Worm (Caenorhabditis elegans) whole organism, L4 larva: ENCODE results near the gene F28C1.1.

Experiments used
- D1046.2 ChIP-seq: fragments of 200-800 bp; sonication (Bioruptor generic); IDR thresholded peaks from 2 replicates; pipeline ENCODE4 v1.3.6; 2022; ENCODE audit warnings: missing genetic modification characterization, missing compliant biosample characterization
- F26F4.8 ChIP-seq: fragments of 200-800 bp; sonication (Bioruptor generic); conservative IDR thresholded peaks from 2 replicates; pipeline ENCODE4 v1.3.6; 2022; ENCODE audit warnings: missing genetic modification characterization, missing compliant biosample characterization
- R02D3.7 ChIP-seq: fragments of 150-350 bp; sonication (generic microtip); optimal IDR thresholded peaks from 3 replicates; lab custom pipeline; 2014; ENCODE audit warnings: missing biosample characterization, missing genetic modification characterization
- Y48G9A.11 ChIP-seq: fragments of 200-800 bp; sonication (Bioruptor generic); IDR thresholded peaks from 2 replicates; pipeline ENCODE4 v1.3.6; 2022; ENCODE audit warnings: missing genetic modification reagents, missing genetic modification characterization, missing compliant biosample characterization
- Y5F2A.4 ChIP-seq: fragments of 200-800 bp; sonication (Bioruptor generic); optimal IDR thresholded peaks from 2 replicates; lab custom pipeline; 2018; ENCODE audit warnings: mild to moderate bottlenecking, missing genetic modification characterization, missing compliant biosample characterization
- aha-1 ChIP-seq: fragments of 150-350 bp; peaks from one replicate; lab custom pipeline; 2014; ENCODE audit warnings: missing biosample characterization, missing genetic modification characterization
- arid-1 ChIP-seq: fragments of 200-800 bp; sonication (Bioruptor generic); conservative IDR thresholded peaks from 2 replicates; pipeline ENCODE4 v1.3.6; 2022; ENCODE audit warnings: missing genetic modification reagents, missing genetic modification characterization, missing compliant biosample characterization
- ceh-28 ChIP-seq: fragments of 150-350 bp; optimal IDR thresholded peaks from 2 replicates; lab custom pipeline; 2014; ENCODE audit warnings: missing biosample characterization, missing genetic modification reagents, missing genetic modification characterization
- ceh-32 ChIP-seq: sonication (generic microtip); optimal IDR thresholded peaks from 2 replicates; lab custom pipeline; 2016; ENCODE audit warnings: mild to moderate bottlenecking, missing genetic modification characterization, missing compliant biosample characterization; ENCODE audit not compliant: poor library complexity
- ceh-62 ChIP-seq: sonication (generic microtip); optimal IDR thresholded peaks from 2 replicates; lab custom pipeline; 2017; ENCODE audit warnings: missing biosample characterization, missing genetic modification characterization
- ces-1 ChIP-seq: fragments of 150-350 bp; sonication (generic microtip); optimal IDR thresholded peaks from 4 replicates; lab custom pipeline; 2014; ENCODE audit warnings: missing biosample characterization, missing genetic modification reagents, missing genetic modification characterization
- ctbp-1 ChIP-seq: fragments of 200-800 bp; sonication (Bioruptor generic); IDR thresholded peaks from 2 replicates; pipeline ENCODE4 v1.3.6; 2022; ENCODE audit warnings: missing genetic modification reagents, missing genetic modification characterization, missing compliant biosample characterization
- dmd-8 ChIP-seq: fragments of 200-800 bp; sonication (Bioruptor generic); IDR thresholded peaks from 2 replicates; pipeline ENCODE4 v1.3.6; 2022; ENCODE audit warnings: missing genetic modification characterization, missing compliant biosample characterization
- dmd-9 ChIP-seq: fragments of 200-800 bp; sonication (Bioruptor generic); IDR thresholded peaks from 2 replicates; pipeline ENCODE4 v1.3.6; 2022; ENCODE audit warnings: missing genetic modification reagents, missing genetic modification characterization, missing compliant biosample characterization
- dpl-1 ChIP-seq: fragments of 150-350 bp; optimal IDR thresholded peaks from 2 replicates; lab custom pipeline; 2014; ENCODE audit warnings: missing biosample characterization, missing genetic modification reagents, missing genetic modification characterization
- dve-1 ChIP-seq: sonication (generic microtip); optimal IDR thresholded peaks from 2 replicates; lab custom pipeline; 2017; ENCODE audit warnings: antibody characterized with exemption, mild to moderate bottlenecking, missing genetic modification characterization, missing compliant biosample characterization; ENCODE audit not compliant: insufficient read depth
- egl-43 ChIP-seq: fragments of 200-800 bp; sonication (Bioruptor generic); IDR thresholded peaks from 2 replicates; pipeline ENCODE4 v1.3.6; 2022; ENCODE audit warnings: missing genetic modification reagents, missing genetic modification characterization, missing compliant biosample characterization
- fkh-10 ChIP-seq: fragments of 150-350 bp; optimal IDR thresholded peaks from 2 replicates; lab custom pipeline; 2014; ENCODE audit warnings: missing biosample characterization, missing genetic modification reagents, missing genetic modification characterization
- hlh-11 ChIP-seq: fragments of 200-800 bp; sonication (Bioruptor generic); optimal IDR thresholded peaks from 2 replicates; lab custom pipeline; 2018; ENCODE audit warnings: mild to moderate bottlenecking, missing genetic modification characterization, missing compliant biosample characterization
- jun-1 ChIP-seq: fragments of 150-350 bp; optimal IDR thresholded peaks from 2 replicates; lab custom pipeline; 2014; ENCODE audit warnings: missing biosample characterization, missing genetic modification reagents, missing genetic modification characterization
- lim-7 ChIP-seq: fragments of 200-800 bp; sonication (Bioruptor generic); IDR thresholded peaks from 2 replicates; pipeline ENCODE4 v1.3.6; 2022; ENCODE audit warnings: missing genetic modification characterization, missing compliant biosample characterization
- lin-38 ChIP-seq: fragments of 200-800 bp; sonication (Bioruptor generic); IDR thresholded peaks from 2 replicates; pipeline ENCODE4 v1.3.6; 2022; ENCODE audit warnings: missing genetic modification reagents, missing genetic modification characterization, missing compliant biosample characterization
- lir-3 ChIP-seq: sonication (generic microtip); optimal IDR thresholded peaks from 2 replicates; lab custom pipeline; 2016; ENCODE audit warnings: mild to moderate bottlenecking, missing genetic modification characterization, missing compliant biosample characterization
- mdl-1 ChIP-seq, 2 experiments: fragments of 150-350 bp in 1 of 2; sonication (generic microtip) in 1 of 2; optimal IDR thresholded peaks; 2 replicates each; lab custom pipeline; 2014 to 2017; ENCODE audit warnings: missing biosample characterization in 2 of 2, missing genetic modification characterization in 2 of 2
- mdt-29 ChIP-seq: fragments of 200-800 bp; sonication (Bioruptor generic); IDR thresholded peaks from 2 replicates; pipeline ENCODE4 v1.3.6; 2022; ENCODE audit warnings: missing genetic modification reagents, missing genetic modification characterization, missing compliant biosample characterization
- mes-2 ChIP-seq: sonication (generic microtip); optimal IDR thresholded peaks from 2 replicates; lab custom pipeline; 2016; ENCODE audit warnings: missing genotype, mild to moderate bottlenecking, missing genetic modification characterization, missing compliant biosample characterization; ENCODE audit not compliant: poor library complexity, severe bottlenecking
- mxl-2 ChIP-seq: fragments of 200-800 bp; sonication (Bioruptor generic); conservative IDR thresholded peaks from 2 replicates; pipeline ENCODE4 v1.3.6; 2022; ENCODE audit warnings: missing genetic modification reagents, missing genetic modification characterization, missing compliant biosample characterization
- nhr-10 ChIP-seq: fragments of 150-350 bp; optimal IDR thresholded peaks from 2 replicates; lab custom pipeline; 2014; ENCODE audit warnings: missing biosample characterization, missing genetic modification characterization
- nhr-28 ChIP-seq: fragments of 150-350 bp; optimal IDR thresholded peaks from 2 replicates; lab custom pipeline; 2014; ENCODE audit warnings: missing biosample characterization, missing genetic modification characterization
- nhr-42 ChIP-seq: fragments of 200-800 bp; sonication (Bioruptor generic); IDR thresholded peaks from 2 replicates; pipeline ENCODE4 v1.3.6; 2022; ENCODE audit warnings: missing genetic modification characterization, missing compliant biosample characterization
- nhr-6 ChIP-seq: fragments of 150-350 bp; optimal IDR thresholded peaks from 2 replicates; lab custom pipeline; 2014; ENCODE audit warnings: missing biosample characterization, missing genetic modification characterization
- pha-4 ChIP-seq, 2 experiments: fragments of 150-350 bp in 1 of 2; fragments of 200-800 bp in 1 of 2; sonication (Bioruptor generic) in 1 of 2; IDR thresholded peaks in 1 of 2; optimal IDR thresholded peaks in 1 of 2; 2 replicates each; pipeline versions ENCODE4 v1.3.6 to Lab custom; 2014 to 2022; ENCODE audit warnings: missing genetic modification characterization in 2 of 2, missing genetic modification reagents in 2 of 2, missing biosample characterization in 1 of 2, missing compliant biosample characterization in 1 of 2
- rbr-2 ChIP-seq: sonication (generic microtip); optimal IDR thresholded peaks from 2 replicates; lab custom pipeline; 2016; ENCODE audit warnings: missing genotype, missing genetic modification characterization, missing compliant biosample characterization
- saeg-2 ChIP-seq: fragments of 200-800 bp; sonication (Bioruptor generic); IDR thresholded peaks from 2 replicates; pipeline ENCODE4 v1.3.6; 2022; ENCODE audit warnings: missing genetic modification reagents, missing genetic modification characterization, missing compliant biosample characterization
- sdz-12 ChIP-seq: fragments of 200-800 bp; sonication (Bioruptor generic); optimal IDR thresholded peaks from 2 replicates; lab custom pipeline; 2018; ENCODE audit warnings: mild to moderate bottlenecking, missing genetic modification characterization, missing compliant biosample characterization
- set-16 ChIP-seq: fragments of 200-800 bp; sonication (Bioruptor generic); IDR thresholded peaks from 2 replicates; pipeline ENCODE4 v1.3.6; 2022; ENCODE audit warnings: missing genetic modification reagents, missing genetic modification characterization, missing compliant biosample characterization
- snpc-1.2 ChIP-seq: fragments of 200-800 bp; sonication (Bioruptor generic); IDR thresholded peaks from 2 replicates; pipeline ENCODE4 v1.3.6; 2022; ENCODE audit warnings: missing genetic modification reagents, missing genetic modification characterization, missing compliant biosample characterization
- spr-3 ChIP-seq: fragments of 200-800 bp; sonication (Bioruptor generic); optimal IDR thresholded peaks from 2 replicates; lab custom pipeline; 2018; ENCODE audit warnings: mild to moderate bottlenecking, missing genetic modification characterization, missing compliant biosample characterization
- tag-97 ChIP-seq: fragments of 200-800 bp; sonication (Bioruptor generic); IDR thresholded peaks from 2 replicates; pipeline ENCODE4 v1.3.6; 2022; ENCODE audit warnings: missing genetic modification characterization, missing compliant biosample characterization
- unc-130 ChIP-seq: sonication (generic microtip); optimal IDR thresholded peaks from 2 replicates; lab custom pipeline; 2016; ENCODE audit warnings: missing genetic modification reagents, missing genetic modification characterization, missing compliant biosample characterization
- zag-1 ChIP-seq: fragments of 150-350 bp; optimal IDR thresholded peaks from 2 replicates; lab custom pipeline; 2014; ENCODE audit warnings: missing biosample characterization, missing genetic modification characterization
- zfp-2 ChIP-seq: sonication (generic microtip); optimal IDR thresholded peaks from 2 replicates; lab custom pipeline; 2016; ENCODE audit warnings: mild to moderate bottlenecking, missing genetic modification characterization, missing compliant biosample characterization
- zfp-3 ChIP-seq: fragments of 200-800 bp; sonication (Bioruptor generic); conservative IDR thresholded peaks from 2 replicates; pipeline ENCODE4 v1.3.6; 2022; ENCODE audit warnings: missing genetic modification reagents, missing genetic modification characterization, missing compliant biosample characterization
- ztf-11 ChIP-seq: fragments of 150-350 bp; optimal IDR thresholded peaks from 2 replicates; lab custom pipeline; 2014; ENCODE audit warnings: missing biosample characterization, missing genetic modification characterization

Gene F28C1.1

ce11 chrV:12446895-12447294 lies 3.7 kb upstream of the F28C1.1 start, which contains the start of the genes pals-38 and C54D10.9:
Gene pals-38 (minus strand): TSS chrV:12446995.
Gene C54D10.9 (plus strand): TSS chrV:12447153.
- no peak for TF ChIP-seq mdt-29 (GFP tag; lab: Robert Waterston, UW)
- TF ChIP-seq dpl-1: no peak
- no peak for TF ChIP-seq nhr-10 (tag; lab: Kevin White, UChicago)
- no peak for TF ChIP-seq arid-1 (GFP tag; lab: Robert Waterston, UW)
- TF ChIP-seq, all 104 proteins: peak for 0

- no peak for TF ChIP-seq F26F4.8 (GFP tag; lab: Robert Waterston, UW)
- no peak for TF ChIP-seq lim-7 (GFP tag; lab: Robert Waterston, UW)
- no peak for TF ChIP-seq mdt-29 (GFP tag; lab: Robert Waterston, UW)
- no peak for TF ChIP-seq ceh-32 (tag; lab: Kevin White, UChicago)
- no peak for TF ChIP-seq R02D3.7
- no peak for TF ChIP-seq lin-38 (GFP tag; lab: Robert Waterston, UW)
- no peak for TF ChIP-seq jun-1 (tag; lab: Kevin White, UChicago)
- no peak for TF ChIP-seq nhr-10 (tag; lab: Kevin White, UChicago)
- no peak for TF ChIP-seq unc-130 (GFP tag; lab: Kevin White, UChicago)
- TF ChIP-seq hlh-11 (tag; lab: Kevin White, UChicago): no peak
- no peak for TF ChIP-seq ceh-28 (tag; lab: Kevin White, UChicago)
- TF ChIP-seq fkh-10 (GFP tag; lab: Kevin White, UChicago): no peak
- no peak for TF ChIP-seq pha-4 (GFP tag; IDR thresholded peaks at IDR 0.05; lab: Robert Waterston, UW)
- TF ChIP-seq pha-4 (tag; optimal IDR thresholded peaks at IDR 0.05; lab: Kevin White, UChicago): no peak
- TF ChIP-seq, all 104 proteins: peak for 0
Measured at ce11 chrV:12449902-12450301, 703 bp upstream of the F28C1.1 start, which contains the start of gene C54D10.10. Gene C54D10.10 (minus strand): TSS chrV:12450002.

ce11 chrV:12455695-12456094 lies 5.1 kb downstream of the F28C1.1 start:
- peak; percentile 93 for TF ChIP-seq set-16
- TF ChIP-seq lir-3 (tag; lab: Kevin White, UChicago): no peak
- TF ChIP-seq mdl-1 (tag; optimal IDR thresholded peaks at IDR 0.05; lab: Kevin White, UChicago): no peak
- TF ChIP-seq egl-43 (GFP tag; lab: Robert Waterston, UW): peak; percentile 42; the same call in 1 of the 2 replicates
- 0 out of 2 replicates have a peak, but pooled peaks have one; percentile 38 for TF ChIP-seq dmd-8 (GFP tag; lab: Robert Waterston, UW)
- no peak for TF ChIP-seq Y5F2A.4 (GFP tag; lab: Kevin White, UChicago)
- peak; percentile 27 for TF ChIP-seq aha-1
- TF ChIP-seq ctbp-1 (GFP tag; lab: Robert Waterston, UW): 0 out of 2 replicates have a peak, but pooled peaks have one; percentile 14
- TF ChIP-seq zfp-2: no peak

- TF ChIP-seq saeg-2 (no peak), nhr-28 (tag; lab: Kevin White, UChicago) (no peak), spr-3 (GFP tag; lab: Kevin White, UChicago) (no peak), mes-2 (tag; lab: Kevin White, UChicago) (no peak), zfp-3 (GFP tag; lab: Robert Waterston, UW) (no peak), ces-1 (GFP tag; lab: Kevin White, UChicago) (no peak), ctbp-1 (GFP tag; lab: Robert Waterston, UW) (no peak), lin-38 (GFP tag; lab: Robert Waterston, UW) (no peak), sdz-12 (GFP tag; lab: Kevin White, UChicago) (no peak), hlh-11 (tag; lab: Kevin White, UChicago) (peak; percentile 1), dve-1 (tag; lab: Kevin White, UChicago) (peak; percentile 16), dmd-9 (no peak), snpc-1.2 (GFP tag; lab: Robert Waterston, UW) (no peak), ztf-11 (tag; lab: Kevin White, UChicago) (no peak), Y48G9A.11 (no peak), mxl-2 (no peak), tag-97 (GFP tag; lab: Robert Waterston, UW) (no peak), zag-1 (tag; lab: Kevin White, UChicago) (no peak), pha-4 (GFP tag; IDR thresholded peaks at IDR 0.05; lab: Robert Waterston, UW) (no peak), pha-4 (tag; optimal IDR thresholded peaks at IDR 0.05; lab: Kevin White, UChicago) (no peak), rbr-2 (tag; lab: Kevin White, UChicago) (no peak), D1046.2 (GFP tag; lab: Robert Waterston, UW) (no peak), dmd-8 (GFP tag; lab: Robert Waterston, UW) (no peak), nhr-6 (tag; lab: Kevin White, UChicago) (no peak), nhr-10 (tag; lab: Kevin White, UChicago) (no peak), ceh-62 (tag; lab: Kevin White, UChicago) (no peak), nhr-42 (GFP tag; lab: Robert Waterston, UW) (no peak)
Measured at ce11 chrV:12460583-12460982, 10.0 kb downstream of the F28C1.1 start.
